Worm (Caenorhabditis elegans) whole organism, L1 larva: ENCODE results near the gene F59G1.8.
A peak's percentile ranks its signal among the peaks of the same experiment; 100 is the strongest.

Experiments used
- C16A3.4 ChIP-seq: fragments of 150-350 bp; optimal IDR thresholded peaks from 2 replicates; lab custom pipeline; 2014; ENCODE audit warnings: missing biosample characterization, missing genetic modification characterization
- alr-1 ChIP-seq: fragments of 200-800 bp; sonication (Bioruptor generic); optimal IDR thresholded peaks from 2 replicates; lab custom pipeline; 2018; ENCODE audit warnings: borderline replicate concordance, mild to moderate bottlenecking, missing genetic modification characterization, missing compliant biosample characterization
- ama-1 ChIP-seq: fragments of 150-350 bp; optimal IDR thresholded peaks from 2 replicates; lab custom pipeline; 2014
- blmp-1 ChIP-seq: fragments of 150-350 bp; optimal IDR thresholded peaks from 2 replicates; lab custom pipeline; 2014; ENCODE audit warnings: missing biosample characterization, missing genetic modification characterization
- ceh-8 ChIP-seq: fragments of 200-800 bp; sonication (Bioruptor generic); optimal IDR thresholded peaks from 2 replicates; lab custom pipeline; 2018; ENCODE audit warnings: mild to moderate bottlenecking, missing genetic modification characterization, moderate library complexity, missing compliant biosample characterization
- ceh-90 ChIP-seq: sonication (generic microtip); optimal IDR thresholded peaks from 2 replicates; lab custom pipeline; 2016; ENCODE audit warnings: missing genetic modification characterization, missing compliant biosample characterization
- ces-1 ChIP-seq: fragments of 150-350 bp; optimal IDR thresholded peaks from 2 replicates; lab custom pipeline; 2014; ENCODE audit warnings: missing biosample characterization, missing genetic modification reagents, missing genetic modification characterization
- efl-3 ChIP-seq: fragments of 200-800 bp; sonication (Bioruptor generic); optimal IDR thresholded peaks from 2 replicates; lab custom pipeline; 2018; ENCODE audit warnings: mild to moderate bottlenecking, missing genetic modification characterization, missing compliant biosample characterization
- egl-13 ChIP-seq: sonication (generic microtip); optimal IDR thresholded peaks from 2 replicates; lab custom pipeline; 2016; ENCODE audit warnings: missing genotype, missing genetic modification reagents, missing genetic modification characterization, missing compliant biosample characterization
- egl-27 ChIP-seq, 2 experiments: fragments of 150-350 bp in 1 of 2; sonication (generic microtip); optimal IDR thresholded peaks; 3 replicates each; lab custom pipeline; 2017 to 2018; ENCODE audit warnings: missing biosample characterization in 2 of 2, missing genetic modification characterization in 2 of 2, missing genetic modification reagents in 2 of 2
- elt-3 ChIP-seq, 6 experiments: fragments of 150-350 bp in 1 of 6; sonication (generic microtip); optimal IDR thresholded peaks; 2 replicates each; lab custom pipeline; 2017 to 2018; ENCODE audit warnings: missing biosample characterization in 6 of 6, missing genetic modification characterization in 6 of 6, inconsistent platforms in 1 of 6
- fkh-10 ChIP-seq: sonication (generic microtip); optimal IDR thresholded peaks from 2 replicates; lab custom pipeline; 2017; ENCODE audit warnings: missing biosample characterization, missing genetic modification reagents, missing genetic modification characterization
- fos-1 ChIP-seq: fragments of 150-350 bp; optimal IDR thresholded peaks from 2 replicates; lab custom pipeline; 2014; ENCODE audit warnings: missing biosample characterization, missing genetic modification characterization
- grh-1 ChIP-seq: fragments of 200-800 bp; sonication (Bioruptor generic); IDR thresholded peaks from 2 replicates; pipeline ENCODE4 v1.3.6; 2022; ENCODE audit warnings: missing genetic modification reagents, missing genetic modification characterization, missing compliant biosample characterization
- hlh-17 ChIP-seq: fragments of 200-800 bp; sonication (Bioruptor generic); optimal IDR thresholded peaks from 2 replicates; lab custom pipeline; 2018; ENCODE audit warnings: missing genetic modification characterization, mild to moderate bottlenecking, missing compliant biosample characterization, moderate library complexity, borderline replicate concordance
- hlh-4 ChIP-seq: sonication (generic microtip); optimal IDR thresholded peaks from 2 replicates; lab custom pipeline; 2016; ENCODE audit warnings: mild to moderate bottlenecking, missing genetic modification characterization, missing compliant biosample characterization
- hpl-2 ChIP-seq: fragments of 150-350 bp; optimal IDR thresholded peaks from 2 replicates; lab custom pipeline; 2014; ENCODE audit warnings: missing biosample characterization, missing genetic modification reagents, missing genetic modification characterization
- jun-1 ChIP-seq: fragments of 150-350 bp; optimal IDR thresholded peaks from 2 replicates; lab custom pipeline; 2014; ENCODE audit warnings: missing biosample characterization, missing genetic modification reagents, missing genetic modification characterization
- lin-13 ChIP-seq: fragments of 150-350 bp; optimal IDR thresholded peaks from 2 replicates; lab custom pipeline; 2014; ENCODE audit warnings: missing biosample characterization, missing genetic modification reagents, missing genetic modification characterization
- lin-15B ChIP-seq: fragments of 150-350 bp; sonication (generic microtip); optimal IDR thresholded peaks from 3 replicates; lab custom pipeline; 2014; ENCODE audit warnings: missing biosample characterization, missing genetic modification characterization
- lin-35 ChIP-seq, 2 experiments: fragments of 150-350 bp; optimal IDR thresholded peaks; 2 replicates each; lab custom pipeline; 2014; ENCODE audit warnings: missing biosample characterization in 2 of 2, missing genetic modification characterization in 2 of 2, missing genetic modification reagents in 2 of 2
- lin-39 ChIP-seq: fragments of 150-350 bp; optimal IDR thresholded peaks from 2 replicates; lab custom pipeline; 2014; ENCODE audit warnings: missing biosample characterization, missing genetic modification reagents, missing genetic modification characterization
- lir-3 ChIP-seq: sonication (generic microtip); optimal IDR thresholded peaks from 2 replicates; lab custom pipeline; 2016; ENCODE audit warnings: mild to moderate bottlenecking, missing genetic modification characterization, moderate library complexity, missing compliant biosample characterization; ENCODE audit not compliant: poor library complexity
- lsy-2 ChIP-seq, 2 experiments: fragments of 150-350 bp; optimal IDR thresholded peaks; 2 replicates each; lab custom pipeline; 2014; ENCODE audit warnings: missing biosample characterization in 2 of 2, missing genetic modification characterization in 2 of 2
- mdl-1 ChIP-seq, 2 experiments: fragments of 150-350 bp; optimal IDR thresholded peaks; 2 replicates each; lab custom pipeline; 2014 to 2017; ENCODE audit warnings: missing biosample characterization in 2 of 2, missing genetic modification characterization in 2 of 2, inconsistent platforms in 1 of 2
- mep-1 ChIP-seq: fragments of 150-350 bp; optimal IDR thresholded peaks from 2 replicates; lab custom pipeline; 2014; ENCODE audit warnings: missing biosample characterization, missing genetic modification characterization
- nhr-11 ChIP-seq: fragments of 150-350 bp; optimal IDR thresholded peaks from 2 replicates; lab custom pipeline; 2014; ENCODE audit warnings: missing biosample characterization, missing genetic modification characterization
- nhr-19 ChIP-seq: fragments of 200-800 bp; sonication (Bioruptor generic); conservative IDR thresholded peaks from 2 replicates; pipeline ENCODE4 v1.3.6; 2022; ENCODE audit warnings: missing genetic modification characterization, missing compliant biosample characterization
- nhr-20 ChIP-seq: sonication (generic microtip); optimal IDR thresholded peaks from 2 replicates; lab custom pipeline; 2016; ENCODE audit warnings: mild to moderate bottlenecking, missing genetic modification characterization, missing compliant biosample characterization
- nhr-28 ChIP-seq: fragments of 150-350 bp; optimal IDR thresholded peaks from 2 replicates; lab custom pipeline; 2014; ENCODE audit warnings: missing biosample characterization, missing genetic modification characterization
- nhr-47 ChIP-seq: sonication (generic microtip); optimal IDR thresholded peaks from 2 replicates; lab custom pipeline; 2016; ENCODE audit warnings: mild to moderate bottlenecking, missing genetic modification characterization, moderate library complexity, missing compliant biosample characterization
- nhr-71 ChIP-seq: sonication (generic microtip); optimal IDR thresholded peaks from 2 replicates; lab custom pipeline; 2016; ENCODE audit warnings: mild to moderate bottlenecking, missing genetic modification characterization, moderate library complexity, missing compliant biosample characterization
- nhr-76 ChIP-seq: sonication (generic microtip); optimal IDR thresholded peaks from 2 replicates; lab custom pipeline; 2017; ENCODE audit warnings: missing biosample characterization, missing genetic modification characterization
- nhr-77 ChIP-seq: fragments of 150-350 bp; optimal IDR thresholded peaks from 2 replicates; lab custom pipeline; 2014; ENCODE audit warnings: missing biosample characterization, missing genetic modification characterization
- nhr-84 ChIP-seq: sonication (generic microtip); optimal IDR thresholded peaks from 2 replicates; lab custom pipeline; 2017; ENCODE audit warnings: missing biosample characterization, missing genetic modification characterization
- nhr-85 ChIP-seq: sonication (generic microtip); peaks from one replicate; lab custom pipeline; 2016; ENCODE audit warnings: missing genetic modification characterization, inconsistent platforms, missing compliant biosample characterization
- nhr-90 ChIP-seq: sonication (generic microtip); optimal IDR thresholded peaks from 2 replicates; lab custom pipeline; 2016; ENCODE audit warnings: mild to moderate bottlenecking, missing genetic modification characterization, missing compliant biosample characterization; ENCODE audit not compliant: poor library complexity
- pax-3 ChIP-seq: fragments of 200-800 bp; sonication (Bioruptor generic); optimal IDR thresholded peaks from 2 replicates; lab custom pipeline; 2018; ENCODE audit warnings: mild to moderate bottlenecking, missing genetic modification characterization, moderate library complexity, missing compliant biosample characterization
- pqm-1 ChIP-seq: sonication (generic microtip); optimal IDR thresholded peaks from 3 replicates; lab custom pipeline; 2017; ENCODE audit warnings: missing biosample characterization, missing genetic modification characterization
- rnt-1 ChIP-seq: sonication (generic microtip); optimal IDR thresholded peaks from 2 replicates; lab custom pipeline; 2016; ENCODE audit warnings: mild to moderate bottlenecking, missing genetic modification characterization, moderate library complexity, missing compliant biosample characterization
- snpc-4 ChIP-seq: fragments of 150-350 bp; optimal IDR thresholded peaks from 2 replicates; lab custom pipeline; 2014; ENCODE audit warnings: missing biosample characterization, missing genetic modification characterization
- snu-23 ChIP-seq: sonication (generic microtip); optimal IDR thresholded peaks from 2 replicates; lab custom pipeline; 2016; ENCODE audit warnings: missing genetic modification characterization, missing compliant biosample characterization
- sox-4 ChIP-seq: sonication (generic microtip); optimal IDR thresholded peaks from 2 replicates; lab custom pipeline; 2016; ENCODE audit warnings: missing genetic modification characterization, missing compliant biosample characterization
- sptf-1 ChIP-seq: fragments of 150-350 bp; optimal IDR thresholded peaks from 2 replicates; lab custom pipeline; 2014; ENCODE audit warnings: missing biosample characterization, missing genetic modification characterization
- sup-37 ChIP-seq: fragments of 200-800 bp; sonication (Bioruptor generic); optimal IDR thresholded peaks from 2 replicates; lab custom pipeline; 2018; ENCODE audit warnings: mild to moderate bottlenecking, missing genetic modification characterization, missing compliant biosample characterization
- tbx-2 ChIP-seq: sonication (generic microtip); optimal IDR thresholded peaks from 2 replicates; lab custom pipeline; 2016; ENCODE audit warnings: missing genetic modification characterization, missing compliant biosample characterization
- unc-130 ChIP-seq: fragments of 150-350 bp; optimal IDR thresholded peaks from 2 replicates; lab custom pipeline; 2017; ENCODE audit warnings: missing biosample characterization, missing genetic modification characterization, inconsistent platforms
- unc-30 ChIP-seq: sonication (generic microtip); optimal IDR thresholded peaks from 2 replicates; lab custom pipeline; 2017; ENCODE audit warnings: missing biosample characterization, missing genetic modification characterization
- unc-62 ChIP-seq: fragments of 150-350 bp; optimal IDR thresholded peaks from 2 replicates; lab custom pipeline; 2014; ENCODE audit warnings: missing biosample characterization, missing genetic modification reagents, missing genetic modification characterization
- unc-86 ChIP-seq: sonication (generic microtip); optimal IDR thresholded peaks from 2 replicates; lab custom pipeline; 2016; ENCODE audit warnings: missing genetic modification characterization, missing compliant biosample characterization
- unc-98 ChIP-seq: fragments of 200-800 bp; sonication (Bioruptor generic); IDR thresholded peaks from 2 replicates; pipeline ENCODE4 v1.3.6; 2022; ENCODE audit warnings: missing genetic modification characterization, missing compliant biosample characterization
- xbp-1 ChIP-seq: sonication (generic microtip); optimal IDR thresholded peaks from 2 replicates; lab custom pipeline; 2016; ENCODE audit warnings: missing genetic modification characterization, missing compliant biosample characterization
- ztf-11 ChIP-seq, 2 experiments: sonication (generic microtip); optimal IDR thresholded peaks; 2 replicates each; lab custom pipeline; 2016 to 2017; ENCODE audit warnings: missing genetic modification characterization in 2 of 2, missing biosample characterization in 1 of 2, missing compliant biosample characterization in 1 of 2
- ztf-4 ChIP-seq: fragments of 150-350 bp; optimal IDR thresholded peaks from 2 replicates; lab custom pipeline; 2014; ENCODE audit warnings: missing biosample characterization, missing genetic modification characterization

F59G1.8 gene

DNA sequence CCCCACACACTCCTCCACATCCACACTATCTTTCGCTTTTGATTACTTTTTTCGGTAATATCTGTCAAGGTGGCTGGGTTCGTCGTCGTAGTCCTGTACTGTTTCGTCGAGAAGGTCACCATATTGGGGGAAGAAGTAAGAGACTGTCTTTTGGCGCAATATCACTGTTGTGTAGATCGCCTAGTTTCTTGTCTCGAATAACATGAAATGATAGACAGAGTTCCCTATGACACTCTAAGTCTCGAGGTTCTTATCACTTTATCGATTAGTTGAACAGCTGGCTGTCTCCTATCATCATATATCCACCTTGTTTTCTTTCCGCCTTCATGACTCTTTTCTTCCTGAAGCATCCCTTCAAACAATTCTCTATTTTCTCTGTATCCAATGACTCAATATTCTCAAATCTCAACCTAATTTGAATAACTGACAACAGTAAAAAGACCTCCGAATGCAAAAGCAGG lies 27.6 kb downstream of the F59G1.8 start:
- TF ChIP-seq C16A3.4 (tag; lab: Kevin White, UChicago) (peak; percentile 8), efl-3 (no peak), mep-1 (tag; lab: Kevin White, UChicago) (no peak), lsy-2 (tag; optimal IDR thresholded peaks at IDR 0.05; lab: Kevin White, UChicago) (peak; percentile 21 to 33), unc-30 (tag; lab: Kevin White, UChicago) (no peak), fos-1 (no peak), nhr-85 (peak; percentile 76), tbx-2 (tag; lab: Kevin White, UChicago) (peak; percentile 16), nhr-90 (tag; lab: Kevin White, UChicago) (peak; percentile 26), ztf-11 (tag; optimal IDR thresholded peaks at IDR 0.05; lab: Kevin White, UChicago) (no peak), nhr-28 (tag; lab: Kevin White, UChicago) (no peak), grh-1 (GFP tag; lab: Robert Waterston, UW) (0 out of 2 replicates have a peak, but pooled peaks have one; percentile 17), sup-37 (GFP tag; lab: Kevin White, UChicago) (no peak), lir-3 (tag; lab: Kevin White, UChicago) (no peak), nhr-77 (tag; lab: Kevin White, UChicago) (no peak), nhr-71 (tag; lab: Kevin White, UChicago) (peak; percentile 41), nhr-84 (tag; lab: Kevin White, UChicago) (no peak), rnt-1 (tag; lab: Kevin White, UChicago) (peak; percentile 56), unc-98 (GFP tag; lab: Robert Waterston, UW) (no peak), ama-1 (no peak), hlh-17 (GFP tag; lab: Kevin White, UChicago) (no peak), ceh-90 (tag; lab: Kevin White, UChicago) (no peak), egl-13 (no peak), ztf-4 (tag; lab: Kevin White, UChicago) (no peak), pqm-1 (no peak), ces-1 (GFP tag; lab: Kevin White, UChicago) (no peak), nhr-47 (tag; lab: Kevin White, UChicago) (no peak), hpl-2 (GFP tag; lab: Kevin White, UChicago) (no peak), pax-3 (tag; lab: Kevin White, UChicago) (no peak), lin-15B (tag; lab: Kevin White, UChicago) (no peak), unc-62 (GFP tag; lab: Kevin White, UChicago) (no peak), nhr-76 (no peak), snu-23 (GFP tag; lab: Kevin White, UChicago) (peak; percentile 42), ceh-8 (GFP tag; lab: Kevin White, UChicago) (no peak), nhr-19 (peak; percentile 37; the same call in 1 of the 2 replicates), fkh-10 (no peak), xbp-1 (tag; lab: Kevin White, UChicago) (no peak), sptf-1 (tag; lab: Kevin White, UChicago) (no peak), hlh-4 (tag; lab: Kevin White, UChicago) (no peak), nhr-20 (peak; percentile 31), elt-3 (tag; optimal IDR thresholded peaks at IDR 0.05; lab: Kevin White, UChicago) (peak in 2 of 6 experiments; percentile 42 to 82), mdl-1 (tag; optimal IDR thresholded peaks at IDR 0.05; lab: Kevin White, UChicago) (peak in 1 of 2 experiments; percentile 14), jun-1 (tag; lab: Kevin White, UChicago) (no peak), alr-1 (tag; lab: Kevin White, UChicago) (no peak), unc-86 (tag; lab: Kevin White, UChicago) (no peak), sox-4 (tag; lab: Kevin White, UChicago) (no peak), lin-35 (GFP tag; optimal IDR thresholded peaks at IDR 0.05; lab: Kevin White, UChicago) (peak in 1 of 2 experiments; percentile 2), blmp-1 (tag; lab: Kevin White, UChicago) (peak; percentile 62), nhr-11 (tag; lab: Kevin White, UChicago) (peak; percentile 7), unc-130 (peak; percentile 55), egl-27 (tag; optimal IDR thresholded peaks at IDR 0.05; lab: Kevin White, UChicago) (no peak), lin-13 (GFP tag; lab: Kevin White, UChicago) (no peak), snpc-4 (tag; lab: Kevin White, UChicago) (no peak), lin-39 (no peak)
